Worm (Caenorhabditis elegans): ENCODE results near the gene M05D6.8.

ce11 chrII:8466874-8467273 is 4.2 kb downstream of the M05D6.8 start, which contains the start of gene F22B5.10:
- no peak for TF ChIP-seq zip-8 (tag; optimal IDR thresholded peaks at IDR 0.05)
- no peak for TF ChIP-seq lin-13 (tag; optimal IDR thresholded peaks at IDR 0.05)
- no peak for TF ChIP-seq pha-4 (tag; optimal IDR thresholded peaks at IDR 0.05)
- TF ChIP-seq nhr-28 (tag; optimal IDR thresholded peaks at IDR 0.05), result no peak
- no peak for TF ChIP-seq lsy-2 (tag; optimal IDR thresholded peaks at IDR 0.05)
- TF ChIP-seq lin-32 (GFP tag; optimal IDR thresholded peaks at IDR 0.05), result no peak

Measured in whole organism, mixed stage, embryonic.